Worm (Caenorhabditis elegans): ENCODE measurements around the gene stc-1.

Gene stc-1

ce11 chrII:8546975-8547374 lies 19.0 kb downstream of the stc-1 start (continued):
- TF ChIP-seq zim-3 (tag; optimal IDR thresholded peaks at IDR 0.05) (no peak), ceh-91 (GFP tag; IDR thresholded peaks at IDR 0.05) (peak; percentile 48; the same call in 1 of the 2 replicates), nhr-80 (tag; optimal IDR thresholded peaks at IDR 0.05) (peak; percentile 64), snpc-1.3 (tag; optimal IDR thresholded peaks at IDR 0.05; ENCODE audit: insufficient read depth) (no peak), ceh-79 (tag; optimal IDR thresholded peaks at IDR 0.05) (peak; percentile 32), efl-1 (GFP tag; optimal IDR thresholded peaks at IDR 0.05) (peak; percentile 47), madf-6 (GFP tag; IDR thresholded peaks at IDR 0.05) (no peak), let-607 (tag; optimal IDR thresholded peaks at IDR 0.05) (peak; percentile 62 to 70), lin-26 (GFP tag; IDR thresholded peaks at IDR 0.05) (no peak), F33H1.4 (GFP tag; IDR thresholded peaks at IDR 0.05) (peak; percentile 36; the same call in 1 of the 2 replicates), Y95B8A.8 (GFP tag; IDR thresholded peaks at IDR 0.05) (no peak), chd-7 (tag; optimal IDR thresholded peaks at IDR 0.05) (no peak), ceh-58 (GFP tag; IDR thresholded peaks at IDR 0.05) (peak; percentile 94; the same call in 1 of the 2 replicates), F57C9.4 (tag; optimal IDR thresholded peaks at IDR 0.05) (peak; percentile 69), ets-4 (GFP tag; optimal IDR thresholded peaks at IDR 0.05) (peak; percentile 93), rec-8 (tag; optimal IDR thresholded peaks at IDR 0.05) (peak; percentile 48 to 93), lir-1 (GFP tag; conservative IDR thresholded peaks at IDR 0.05) (0 out of 2 replicates have a peak, but pooled peaks have one; percentile 44), somi-1 (GFP tag; optimal IDR thresholded peaks at IDR 0.05) (peak; percentile 70), egl-18 (GFP tag; IDR thresholded peaks at IDR 0.05) (peak; percentile 87), B0019.2 (GFP tag; conservative IDR thresholded peaks at IDR 0.05) (no peak), madf-8 (GFP tag; conservative IDR thresholded peaks at IDR 0.05) (no peak), akir-1 (GFP tag; optimal IDR thresholded peaks at IDR 0.05) (no peak), bed-2 (GFP tag; IDR thresholded peaks at IDR 0.05) (no peak), nhr-27 (tag; optimal IDR thresholded peaks at IDR 0.05) (peak; percentile 75), lag-1 (GFP tag; IDR thresholded peaks at IDR 0.05) (peak; percentile 85; the same call in 1 of the 2 replicates), F37B4.10 (GFP tag; IDR thresholded peaks at IDR 0.05) (0 out of 2 replicates have a peak, but pooled peaks have one; percentile 73), ztf-18 (tag; optimal IDR thresholded peaks at IDR 0.05) (peak; percentile 80), F23B12.7 (tag; optimal IDR thresholded peaks at IDR 0.05; ENCODE audit: insufficient read depth) (peak; percentile 88), snpc-4 (GFP tag; optimal IDR thresholded peaks at IDR 0.05) (no peak), snpc-4 (tag; optimal IDR thresholded peaks at IDR 0.05) (peak in 1 of 4 experiments; percentile 73), die-1 (tag; optimal IDR thresholded peaks at IDR 0.05) (peak; percentile 96), lin-35 (GFP tag; optimal IDR thresholded peaks at IDR 0.05) (no peak), mel-28 (tag; optimal IDR thresholded peaks at IDR 0.05; ENCODE audit: borderline replicate concordance) (peak; percentile 23), lsl-1 (GFP tag; optimal IDR thresholded peaks at IDR 0.05) (no peak), madf-3 (GFP tag; IDR thresholded peaks at IDR 0.05) (no peak; the same call in 1 of the 2 replicates), F10E7.11 (tag; optimal IDR thresholded peaks at IDR 0.05) (peak; percentile 71), fkh-3 (tag; optimal IDR thresholded peaks at IDR 0.05) (peak; percentile 94), cebp-1 (GFP tag; IDR thresholded peaks at IDR 0.05) (peak; percentile 58; the same call in 1 of the 2 replicates), cebp-1 (tag; optimal IDR thresholded peaks at IDR 0.05) (no peak), tbp1 (GFP tag; optimal IDR thresholded peaks at IDR 0.05) (peak; percentile 96), nhr-179 (tag; optimal IDR thresholded peaks at IDR 0.05) (peak; percentile 77), F22D6.2 (tag; optimal IDR thresholded peaks at IDR 0.05) (no peak), hsf-1 (GFP tag; IDR thresholded peaks at IDR 0.05) (peak; percentile 67; the same call in 1 of the 2 replicates), ama-1 (optimal IDR thresholded peaks at IDR 0.05) (no peak), ama-1 (GFP tag; optimal IDR thresholded peaks at IDR 0.05) (peak in 1 of 2 experiments; percentile 60), Y56A3A.18 (GFP tag; IDR thresholded peaks at IDR 0.05) (peak; percentile 91), D2030.7 (GFP tag; IDR thresholded peaks at IDR 0.05) (peak; percentile 42; the same call in 1 of the 2 replicates), ztf-3 (GFP tag; optimal IDR thresholded peaks at IDR 0.05) (no peak)

Data from whole organism, young adult.